Worm (Caenorhabditis elegans): ENCODE measurements around the gene T19C3.5.

ce11 chrIII:647248-647647 lies 19.5 kb upstream of the T19C3.5 start:
- no peak for TF ChIP-seq nhr-11 (tag; optimal IDR thresholded peaks at IDR 0.05)
- TF ChIP-seq pqm-1 (tag; optimal IDR thresholded peaks at IDR 0.05), result no peak
- no peak for TF ChIP-seq F13H6.1 (tag; optimal IDR thresholded peaks at IDR 0.05)
- TF ChIP-seq sox-4 (tag; optimal IDR thresholded peaks at IDR 0.05), result no peak
- no peak for TF ChIP-seq C38D4.7 (GFP tag; optimal IDR thresholded peaks at IDR 0.05)
- no peak for TF ChIP-seq K02D7.2 (tag; optimal IDR thresholded peaks at IDR 0.05)
- no peak for TF ChIP-seq hlh-8 (tag; optimal IDR thresholded peaks at IDR 0.05)
